Fruit fly (Drosophila melanogaster): Measurements from ENCODE around the gene ear.

ear gene

DNA sequence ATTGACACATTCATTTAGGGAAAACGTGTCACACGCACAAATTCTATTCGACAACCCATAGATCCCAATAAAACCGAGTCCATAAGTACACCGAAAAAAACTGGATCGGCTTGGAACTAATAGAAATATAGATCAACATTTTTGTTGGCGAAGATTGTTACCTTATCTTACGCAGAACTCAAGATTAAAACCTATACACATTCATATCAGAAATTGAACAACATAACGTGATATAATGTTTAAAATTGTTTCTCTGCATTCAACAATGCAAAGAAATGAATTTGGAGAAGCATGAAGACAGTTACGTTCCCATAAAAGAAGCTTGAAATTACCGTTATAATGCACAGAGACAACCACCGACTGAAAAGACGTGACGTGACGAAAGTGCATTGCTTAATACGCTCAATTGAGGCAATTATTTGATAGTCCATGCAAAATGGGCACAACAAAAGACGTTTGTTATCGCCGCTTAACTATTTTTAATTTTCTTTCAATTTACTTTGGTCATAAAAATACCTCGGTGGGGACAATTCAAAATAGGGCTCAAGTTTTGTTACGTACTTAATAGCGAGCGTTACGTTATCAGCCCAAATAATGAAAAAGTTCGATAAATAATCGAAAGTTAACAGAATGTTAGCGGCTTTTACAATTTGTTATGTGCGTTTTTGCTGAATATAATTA is 19.6 kb downstream of the ear start, which contains the start of gene SerRS-m (continued):
- TF ChIP-seq Bgb (GFP tag; IDR thresholded peaks at IDR 0.05; ENCODE audit: partially characterized antibody) (0 out of 2 replicates have a peak, but pooled peaks have one; percentile 6), HLHmδ (GFP tag; optimal IDR thresholded peaks at IDR 0.05) (no peak), dpn (GFP tag; optimal IDR thresholded peaks at IDR 0.05) (peak in 1 of 2 experiments; percentile 7), CG12391 (tag; optimal IDR thresholded peaks at IDR 0.05) (peak; percentile 24), ci (GFP tag; IDR thresholded peaks at IDR 0.05) (0 out of 3 replicates have a peak, but pooled peaks have one; percentile 19), CG10267 (tag; optimal IDR thresholded peaks at IDR 0.05) (peak; percentile 17), prd (optimal IDR thresholded peaks at IDR 0.05) (no peak), prd (GFP tag; IDR thresholded peaks at IDR 0.05) (peak; percentile 21; the same call in 1 of the 3 replicates), CG12659 (GFP tag; optimal IDR thresholded peaks at IDR 0.05) (peak; percentile 3), CG6765 (GFP tag; optimal IDR thresholded peaks at IDR 0.05) (no peak), sna (GFP tag; IDR thresholded peaks at IDR 0.05; ENCODE audit: partially characterized antibody) (0 out of 2 replicates have a peak, but pooled peaks have one; percentile 25), pho (GFP tag; optimal IDR thresholded peaks at IDR 0.05) (peak; percentile 1), Six4 (GFP tag; optimal IDR thresholded peaks at IDR 0.05) (peak; percentile 17), CG10209 (GFP tag; optimal IDR thresholded peaks at IDR 0.05) (peak; percentile 3), PHDP (tag; optimal IDR thresholded peaks at IDR 0.05) (peak; percentile 17), CG1603 (tag; optimal IDR thresholded peaks at IDR 0.05) (peak; percentile 19), CG18476 (GFP tag; optimal IDR thresholded peaks at IDR 0.05) (no peak), CG15601 (tag; optimal IDR thresholded peaks at IDR 0.05) (peak; percentile 33), Dp (GFP tag; optimal IDR thresholded peaks at IDR 0.05) (peak; percentile 25), CG17328 (GFP tag; IDR thresholded peaks at IDR 0.05) (no peak), CG8388 (GFP tag; optimal IDR thresholded peaks at IDR 0.05) (peak; percentile 41), CG18262 (tag; optimal IDR thresholded peaks at IDR 0.05) (peak; percentile 14), kni (GFP tag; optimal IDR thresholded peaks at IDR 0.05) (peak; percentile 17), Pdp1 (GFP tag; optimal IDR thresholded peaks at IDR 0.05) (peak in 1 of 2 experiments; percentile 13), Oli (tag; optimal IDR thresholded peaks at IDR 0.05) (peak; percentile 13), HLH3B (GFP tag; IDR thresholded peaks at IDR 0.05) (0 out of 2 replicates have a peak, but pooled peaks have one; percentile 18), E2f2 (GFP tag; IDR thresholded peaks at IDR 0.05) (peak; percentile 35), gcm (GFP tag; optimal IDR thresholded peaks at IDR 0.05) (peak; percentile 29), CG10979 (tag; optimal IDR thresholded peaks at IDR 0.05) (peak; percentile 31), CG7357 (GFP tag; IDR thresholded peaks at IDR 0.05) (0 out of 3 replicates have a peak, but pooled peaks have one; percentile 6), grau (tag; optimal IDR thresholded peaks at IDR 0.05) (peak; percentile 13), sug (tag; optimal IDR thresholded peaks at IDR 0.05) (peak; percentile 12), CG13424 (tag; optimal IDR thresholded peaks at IDR 0.05) (peak; percentile 15), sd (tag; optimal IDR thresholded peaks at IDR 0.05) (peak; percentile 33), Dref (GFP tag; IDR thresholded peaks at IDR 0.05) (peak; percentile 45), dmrt11E (tag; optimal IDR thresholded peaks at IDR 0.05) (peak; percentile 3), CG2875 (GFP tag; optimal IDR thresholded peaks at IDR 0.05) (peak; percentile 26), ftz-f1 (GFP tag; optimal IDR thresholded peaks at IDR 0.05) (no peak), CG9437 (GFP tag; optimal IDR thresholded peaks at IDR 0.05) (peak; percentile 99), gsb-n (tag; optimal IDR thresholded peaks at IDR 0.05) (peak; percentile 28), lilli (GFP tag; optimal IDR thresholded peaks at IDR 0.05) (peak; percentile 11), CG10321 (GFP tag; IDR thresholded peaks at IDR 0.05) (no peak), Med (GFP tag) (peak; percentile 75), phol (tag; optimal IDR thresholded peaks at IDR 0.05) (peak; percentile 32), CG32532 (GFP tag; IDR thresholded peaks at IDR 0.05) (no peak), CG17829 (tag; optimal IDR thresholded peaks at IDR 0.05) (peak; percentile 15), sens (GFP tag) (peak; percentile 83), CTCF (GFP tag; optimal IDR thresholded peaks at IDR 0.05) (no peak), CkIIα-i1 (GFP tag; IDR thresholded peaks at IDR 0.05) (no peak)
